Worm (Caenorhabditis elegans): ENCODE measurements around the gene C50H2.4.

Gene C50H2.4

DNA sequence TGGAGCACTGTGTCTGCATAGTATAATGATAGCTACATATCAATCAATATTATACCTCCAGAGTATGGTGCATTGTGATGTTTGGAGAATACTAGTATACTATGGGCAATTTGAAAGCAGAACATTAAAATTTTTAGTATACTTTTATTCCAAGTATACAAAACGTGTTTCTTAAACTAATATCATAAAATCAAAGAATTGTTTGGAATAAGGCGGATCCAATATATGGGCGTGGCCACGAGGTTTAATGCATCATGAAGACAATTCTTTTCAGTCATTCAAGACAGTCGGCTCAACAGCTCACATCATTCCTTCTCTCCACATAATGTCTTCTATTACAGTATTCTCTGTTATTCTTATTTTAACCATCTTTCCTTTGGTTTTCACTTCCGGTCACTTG lies 36.9 kb upstream of the C50H2.4 start, which contains the start of gene sdz-31:
TSS of gene sdz-31 (plus strand) at position 301 of the 400 bp plus-strand sequence.
- TF ChIP-seq unc-39 (tag; optimal IDR thresholded peaks at IDR 0.05) (no peak), nhr-77 (tag; optimal IDR thresholded peaks at IDR 0.05) (no peak), nhr-28 (tag; optimal IDR thresholded peaks at IDR 0.05) (no peak), R02D3.7 (tag; optimal IDR thresholded peaks at IDR 0.05) (no peak), daf-12 (tag; optimal IDR thresholded peaks at IDR 0.05) (no peak), pha-4 (tag; optimal IDR thresholded peaks at IDR 0.05) (no peak), tbx-2 (tag; optimal IDR thresholded peaks at IDR 0.05) (no peak), nhr-76 (tag; optimal IDR thresholded peaks at IDR 0.05) (no peak), lin-15B (tag; optimal IDR thresholded peaks at IDR 0.05) (no peak), lsy-12 (tag; optimal IDR thresholded peaks at IDR 0.05) (no peak), snpc-4 (tag; optimal IDR thresholded peaks at IDR 0.05) (no peak), ceh-9 (tag; optimal IDR thresholded peaks at IDR 0.05) (no peak), fkh-10 (GFP tag; optimal IDR thresholded peaks at IDR 0.05) (no peak), nhr-237 (tag; optimal IDR thresholded peaks at IDR 0.05) (no peak), mdl-1 (tag; optimal IDR thresholded peaks at IDR 0.05) (no peak), nhr-43 (tag; optimal IDR thresholded peaks at IDR 0.05; ENCODE audit: poor library complexity, severe bottlenecking) (no peak), unc-62 (GFP tag; optimal IDR thresholded peaks at IDR 0.05) (no peak), ceh-82 (tag; optimal IDR thresholded peaks at IDR 0.05) (no peak), ceh-16 (tag; optimal IDR thresholded peaks at IDR 0.05) (no peak), nhr-11 (tag; optimal IDR thresholded peaks at IDR 0.05) (no peak)

- TF ChIP-seq nhr-28 (tag; optimal IDR thresholded peaks at IDR 0.05) (no peak), ceh-16 (tag; optimal IDR thresholded peaks at IDR 0.05) (no peak), pha-4 (tag; optimal IDR thresholded peaks at IDR 0.05) (peak; percentile 40), nhr-67 (tag; optimal IDR thresholded peaks at IDR 0.05) (no peak), hmg-11 (tag; optimal IDR thresholded peaks at IDR 0.05) (no peak), egl-5 (tag; optimal IDR thresholded peaks at IDR 0.05) (no peak), nhr-23 (tag; optimal IDR thresholded peaks at IDR 0.05) (peak; percentile 39), jun-1 (tag; optimal IDR thresholded peaks at IDR 0.05) (no peak), ZK546.5 (tag; optimal IDR thresholded peaks at IDR 0.05) (no peak), ceh-9 (tag; optimal IDR thresholded peaks at IDR 0.05) (no peak), skn-1 (tag; optimal IDR thresholded peaks at IDR 0.05) (no peak), nhr-25 (tag; optimal IDR thresholded peaks at IDR 0.05) (no peak)
Measured at ce11 chrV:9885918-9886488, 30.8 kb upstream of the C50H2.4 start, which contains the start of gene clp-9. clp-9 (minus strand) TSS chrV:9885968.

- TF ChIP-seq pqm-1 (tag; optimal IDR thresholded peaks at IDR 0.05) (peak; percentile 66), egl-5 (tag; optimal IDR thresholded peaks at IDR 0.05) (no peak), egl-27 (tag; optimal IDR thresholded peaks at IDR 0.05) (no peak), hmg-11 (tag; optimal IDR thresholded peaks at IDR 0.05) (no peak), pha-4 (tag; optimal IDR thresholded peaks at IDR 0.05) (peak; percentile 45), lin-15B (tag; optimal IDR thresholded peaks at IDR 0.05) (no peak), elt-2 (tag; optimal IDR thresholded peaks at IDR 0.05) (peak; percentile 86), zag-1 (tag; optimal IDR thresholded peaks at IDR 0.05) (no peak), R02D3.7 (tag; optimal IDR thresholded peaks at IDR 0.05) (no peak), lin-39 (tag; optimal IDR thresholded peaks at IDR 0.05) (no peak), skn-1 (tag; optimal IDR thresholded peaks at IDR 0.05) (peak; percentile 47), jun-1 (tag; optimal IDR thresholded peaks at IDR 0.05) (peak; percentile 1), ceh-28 (tag; optimal IDR thresholded peaks at IDR 0.05) (peak; percentile 14)
Measured at ce11 chrV:9889629-9890028, 27.1 kb upstream of the C50H2.4 start, which contains the start of gene fshr-1. fshr-1 (plus strand) TSS chrV:9889837.

DNA sequence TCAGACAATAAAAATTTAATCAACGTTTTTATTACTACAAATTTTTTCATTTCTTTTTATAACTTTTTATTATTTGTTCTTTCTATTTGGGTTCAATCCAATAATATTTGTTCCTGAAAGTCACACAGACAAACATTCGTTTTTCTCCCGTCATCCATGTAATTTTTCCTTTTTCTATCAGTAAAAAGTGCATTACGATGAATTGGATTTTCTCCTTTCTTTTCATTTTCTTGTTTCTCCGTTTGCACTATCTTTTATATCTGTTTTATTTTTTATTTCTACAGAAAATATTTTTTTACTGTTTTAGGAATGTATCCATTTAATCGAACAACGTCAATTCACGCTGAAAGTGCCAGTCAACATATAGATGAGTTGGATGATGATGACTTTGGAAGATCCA lies 17.5 kb upstream of the C50H2.4 start, which contains the start of gene egl-47:
TSS of gene egl-47 (plus strand) at position 301 of the 400 bp plus-strand sequence.
- no peak for TF ChIP-seq unc-62 (GFP tag; optimal IDR thresholded peaks at IDR 0.05)

DNA sequence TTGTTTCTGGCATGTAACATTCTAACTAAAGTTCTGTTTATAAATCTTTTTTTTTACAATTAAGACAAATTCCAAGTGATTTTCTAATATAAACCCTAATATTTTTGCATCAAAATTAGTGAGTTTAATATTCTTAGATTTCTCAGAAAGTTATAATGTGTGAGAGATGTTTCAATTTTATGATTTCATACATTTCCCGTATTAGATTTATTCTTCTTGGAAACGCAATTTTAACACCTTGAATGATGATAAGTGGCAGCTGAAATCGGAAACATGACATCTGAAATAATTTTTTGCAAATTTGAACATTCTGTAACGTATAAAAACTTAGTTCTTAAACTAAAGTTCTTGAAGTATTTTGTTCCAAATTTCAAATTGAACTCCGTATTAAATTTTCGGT lies 15.6 kb upstream of the C50H2.4 start:
- TF ChIP-seq nhr-237 (tag; optimal IDR thresholded peaks at IDR 0.05), result no peak

All from whole organism, L3 larva.